Worm (Caenorhabditis elegans) whole organism, L1 larva: ENCODE results near the gene grl-5.
A peak's percentile ranks its signal among the peaks of the same experiment; 100 is the strongest.

Experiments
- C04F5.9 ChIP-seq: sonication (generic microtip); optimal IDR thresholded peaks from 2 replicates; lab custom pipeline; 2016; ENCODE audit warnings: missing genetic modification characterization, missing compliant biosample characterization
- C16A3.4 ChIP-seq: fragments of 150-350 bp; optimal IDR thresholded peaks from 2 replicates; lab custom pipeline; 2014; ENCODE audit warnings: missing biosample characterization, missing genetic modification characterization
- C34B4.2 ChIP-seq: sonication (generic microtip); optimal IDR thresholded peaks from 2 replicates; lab custom pipeline; 2017; ENCODE audit warnings: mild to moderate bottlenecking, missing genetic modification characterization, missing compliant biosample characterization
- aha-1 ChIP-seq: fragments of 150-350 bp; optimal IDR thresholded peaks from 2 replicates; lab custom pipeline; 2014; ENCODE audit warnings: missing biosample characterization, missing genetic modification characterization
- alr-1 ChIP-seq: fragments of 200-800 bp; sonication (Bioruptor generic); optimal IDR thresholded peaks from 2 replicates; lab custom pipeline; 2018; ENCODE audit warnings: borderline replicate concordance, mild to moderate bottlenecking, missing genetic modification characterization, missing compliant biosample characterization
- ama-1 ChIP-seq: fragments of 150-350 bp; optimal IDR thresholded peaks from 2 replicates; lab custom pipeline; 2014
- ceh-63 ChIP-seq: fragments of 200-800 bp; sonication (Bioruptor generic); optimal IDR thresholded peaks from 2 replicates; lab custom pipeline; 2018; ENCODE audit warnings: mild to moderate bottlenecking, missing genetic modification characterization, missing compliant biosample characterization
- ceh-8 ChIP-seq: fragments of 200-800 bp; sonication (Bioruptor generic); optimal IDR thresholded peaks from 2 replicates; lab custom pipeline; 2018; ENCODE audit warnings: mild to moderate bottlenecking, missing genetic modification characterization, moderate library complexity, missing compliant biosample characterization
- ceh-90 ChIP-seq: sonication (generic microtip); optimal IDR thresholded peaks from 2 replicates; lab custom pipeline; 2016; ENCODE audit warnings: missing genetic modification characterization, missing compliant biosample characterization
- ces-1 ChIP-seq: fragments of 150-350 bp; optimal IDR thresholded peaks from 2 replicates; lab custom pipeline; 2014; ENCODE audit warnings: missing biosample characterization, missing genetic modification reagents, missing genetic modification characterization
- efl-1 ChIP-seq, 4 experiments: fragments of 150-350 bp; optimal IDR thresholded peaks in 3 of 4; peaks in 1 of 4; 1 replicate in 1 of 4; 2 replicates in 3 of 4; lab custom pipeline; 2014; ENCODE audit warnings: missing biosample characterization in 2 of 4, missing genetic modification characterization in 2 of 4, missing genetic modification reagents in 2 of 4
- egl-13 ChIP-seq: sonication (generic microtip); optimal IDR thresholded peaks from 2 replicates; lab custom pipeline; 2016; ENCODE audit warnings: missing genotype, missing genetic modification reagents, missing genetic modification characterization, missing compliant biosample characterization
- egl-27 ChIP-seq, 2 experiments: fragments of 150-350 bp in 1 of 2; sonication (generic microtip); optimal IDR thresholded peaks; 3 replicates each; lab custom pipeline; 2017 to 2018; ENCODE audit warnings: missing biosample characterization in 2 of 2, missing genetic modification characterization in 2 of 2, missing genetic modification reagents in 2 of 2
- elt-3 ChIP-seq, 6 experiments: fragments of 150-350 bp in 1 of 6; sonication (generic microtip); optimal IDR thresholded peaks; 2 replicates each; lab custom pipeline; 2017 to 2018; ENCODE audit warnings: missing biosample characterization in 6 of 6, missing genetic modification characterization in 6 of 6, inconsistent platforms in 1 of 6
- fos-1 ChIP-seq: fragments of 150-350 bp; optimal IDR thresholded peaks from 2 replicates; lab custom pipeline; 2014; ENCODE audit warnings: missing biosample characterization, missing genetic modification characterization
- hlh-17 ChIP-seq: fragments of 200-800 bp; sonication (Bioruptor generic); optimal IDR thresholded peaks from 2 replicates; lab custom pipeline; 2018; ENCODE audit warnings: missing genetic modification characterization, mild to moderate bottlenecking, missing compliant biosample characterization, moderate library complexity, borderline replicate concordance
- hlh-4 ChIP-seq: sonication (generic microtip); optimal IDR thresholded peaks from 2 replicates; lab custom pipeline; 2016; ENCODE audit warnings: mild to moderate bottlenecking, missing genetic modification characterization, missing compliant biosample characterization
- hpl-2 ChIP-seq: fragments of 150-350 bp; optimal IDR thresholded peaks from 2 replicates; lab custom pipeline; 2014; ENCODE audit warnings: missing biosample characterization, missing genetic modification reagents, missing genetic modification characterization
- irx-1 ChIP-seq: sonication (generic microtip); optimal IDR thresholded peaks from 2 replicates; lab custom pipeline; 2016; ENCODE audit warnings: missing genetic modification characterization, missing compliant biosample characterization
- lin-14 ChIP-seq: fragments of 200-800 bp; sonication (Bioruptor generic); optimal IDR thresholded peaks from 2 replicates; lab custom pipeline; 2018; ENCODE audit warnings: mild to moderate bottlenecking, missing genetic modification characterization, moderate library complexity, missing compliant biosample characterization
- lin-15B ChIP-seq: fragments of 150-350 bp; sonication (generic microtip); optimal IDR thresholded peaks from 3 replicates; lab custom pipeline; 2014; ENCODE audit warnings: missing biosample characterization, missing genetic modification characterization
- lin-39 ChIP-seq: fragments of 150-350 bp; optimal IDR thresholded peaks from 2 replicates; lab custom pipeline; 2014; ENCODE audit warnings: missing biosample characterization, missing genetic modification reagents, missing genetic modification characterization
- lir-3 ChIP-seq: sonication (generic microtip); optimal IDR thresholded peaks from 2 replicates; lab custom pipeline; 2016; ENCODE audit warnings: mild to moderate bottlenecking, missing genetic modification characterization, moderate library complexity, missing compliant biosample characterization; ENCODE audit not compliant: poor library complexity
- lsy-2 ChIP-seq, 2 experiments: fragments of 150-350 bp; optimal IDR thresholded peaks; 2 replicates each; lab custom pipeline; 2014; ENCODE audit warnings: missing biosample characterization in 2 of 2, missing genetic modification characterization in 2 of 2
- mab-9 ChIP-seq: fragments of 200-800 bp; sonication (Bioruptor generic); IDR thresholded peaks from 2 replicates; pipeline ENCODE4 v1.3.6; 2022; ENCODE audit warnings: missing genetic modification reagents, missing genetic modification characterization, missing compliant biosample characterization
- mdl-1 ChIP-seq, 2 experiments: fragments of 150-350 bp; optimal IDR thresholded peaks; 2 replicates each; lab custom pipeline; 2014 to 2017; ENCODE audit warnings: missing biosample characterization in 2 of 2, missing genetic modification characterization in 2 of 2, inconsistent platforms in 1 of 2
- mef-2 ChIP-seq: fragments of 150-350 bp; optimal IDR thresholded peaks from 2 replicates; lab custom pipeline; 2014; ENCODE audit warnings: missing biosample characterization, missing genetic modification characterization
- nhr-11 ChIP-seq: fragments of 150-350 bp; optimal IDR thresholded peaks from 2 replicates; lab custom pipeline; 2014; ENCODE audit warnings: missing biosample characterization, missing genetic modification characterization
- nhr-12 ChIP-seq: sonication (generic microtip); optimal IDR thresholded peaks from 2 replicates; lab custom pipeline; 2017; ENCODE audit warnings: missing biosample characterization, missing genetic modification characterization
- nhr-237 ChIP-seq: fragments of 150-350 bp; optimal IDR thresholded peaks from 2 replicates; lab custom pipeline; 2014; ENCODE audit warnings: missing biosample characterization, missing genetic modification characterization
- nhr-28 ChIP-seq: fragments of 150-350 bp; optimal IDR thresholded peaks from 2 replicates; lab custom pipeline; 2014; ENCODE audit warnings: missing biosample characterization, missing genetic modification characterization
- nhr-47 ChIP-seq: sonication (generic microtip); optimal IDR thresholded peaks from 2 replicates; lab custom pipeline; 2016; ENCODE audit warnings: mild to moderate bottlenecking, missing genetic modification characterization, moderate library complexity, missing compliant biosample characterization
- nhr-76 ChIP-seq: sonication (generic microtip); optimal IDR thresholded peaks from 2 replicates; lab custom pipeline; 2017; ENCODE audit warnings: missing biosample characterization, missing genetic modification characterization
- nhr-77 ChIP-seq: fragments of 150-350 bp; optimal IDR thresholded peaks from 2 replicates; lab custom pipeline; 2014; ENCODE audit warnings: missing biosample characterization, missing genetic modification characterization
- nhr-84 ChIP-seq: sonication (generic microtip); optimal IDR thresholded peaks from 2 replicates; lab custom pipeline; 2017; ENCODE audit warnings: missing biosample characterization, missing genetic modification characterization
- nhr-85 ChIP-seq: sonication (generic microtip); peaks from one replicate; lab custom pipeline; 2016; ENCODE audit warnings: missing genetic modification characterization, inconsistent platforms, missing compliant biosample characterization
- nhr-90 ChIP-seq: sonication (generic microtip); optimal IDR thresholded peaks from 2 replicates; lab custom pipeline; 2016; ENCODE audit warnings: mild to moderate bottlenecking, missing genetic modification characterization, missing compliant biosample characterization; ENCODE audit not compliant: poor library complexity
- pag-3 ChIP-seq: sonication (generic microtip); optimal IDR thresholded peaks from 2 replicates; lab custom pipeline; 2017; ENCODE audit warnings: missing genetic modification characterization, mild to moderate bottlenecking, missing compliant biosample characterization, antibody characterized with exemption, borderline replicate concordance; ENCODE audit not compliant: insufficient read depth
- pax-3 ChIP-seq: fragments of 200-800 bp; sonication (Bioruptor generic); optimal IDR thresholded peaks from 2 replicates; lab custom pipeline; 2018; ENCODE audit warnings: mild to moderate bottlenecking, missing genetic modification characterization, moderate library complexity, missing compliant biosample characterization
- rnt-1 ChIP-seq: sonication (generic microtip); optimal IDR thresholded peaks from 2 replicates; lab custom pipeline; 2016; ENCODE audit warnings: mild to moderate bottlenecking, missing genetic modification characterization, moderate library complexity, missing compliant biosample characterization
- skn-1 ChIP-seq: fragments of 150-350 bp; optimal IDR thresholded peaks from 2 replicates; lab custom pipeline; 2014; ENCODE audit warnings: missing biosample characterization, missing genetic modification characterization
- snpc-4 ChIP-seq: fragments of 150-350 bp; optimal IDR thresholded peaks from 2 replicates; lab custom pipeline; 2014; ENCODE audit warnings: missing biosample characterization, missing genetic modification characterization
- snu-23 ChIP-seq: sonication (generic microtip); optimal IDR thresholded peaks from 2 replicates; lab custom pipeline; 2016; ENCODE audit warnings: missing genetic modification characterization, missing compliant biosample characterization
- sptf-1 ChIP-seq: fragments of 150-350 bp; optimal IDR thresholded peaks from 2 replicates; lab custom pipeline; 2014; ENCODE audit warnings: missing biosample characterization, missing genetic modification characterization
- swsn-7 ChIP-seq: sonication (generic microtip); optimal IDR thresholded peaks from 2 replicates; lab custom pipeline; 2016; ENCODE audit warnings: missing genetic modification characterization, missing compliant biosample characterization
- tbx-2 ChIP-seq: sonication (generic microtip); optimal IDR thresholded peaks from 2 replicates; lab custom pipeline; 2016; ENCODE audit warnings: missing genetic modification characterization, missing compliant biosample characterization
- tlp-1 ChIP-seq: fragments of 150-350 bp; optimal IDR thresholded peaks from 2 replicates; lab custom pipeline; 2014; ENCODE audit warnings: missing biosample characterization, missing genetic modification characterization
- unc-30 ChIP-seq: sonication (generic microtip); optimal IDR thresholded peaks from 2 replicates; lab custom pipeline; 2017; ENCODE audit warnings: missing biosample characterization, missing genetic modification characterization
- unc-62 ChIP-seq: fragments of 150-350 bp; optimal IDR thresholded peaks from 2 replicates; lab custom pipeline; 2014; ENCODE audit warnings: missing biosample characterization, missing genetic modification reagents, missing genetic modification characterization
- unc-98 ChIP-seq: fragments of 200-800 bp; sonication (Bioruptor generic); IDR thresholded peaks from 2 replicates; pipeline ENCODE4 v1.3.6; 2022; ENCODE audit warnings: missing genetic modification characterization, missing compliant biosample characterization
- zag-1 ChIP-seq: fragments of 150-350 bp; optimal IDR thresholded peaks from 2 replicates; lab custom pipeline; 2014; ENCODE audit warnings: missing biosample characterization, missing genetic modification characterization
- zip-4 ChIP-seq: fragments of 200-800 bp; sonication (Bioruptor generic); optimal IDR thresholded peaks from 2 replicates; lab custom pipeline; 2018; ENCODE audit warnings: mild to moderate bottlenecking, missing genetic modification characterization, moderate library complexity, missing compliant biosample characterization

Gene grl-5

DNA sequence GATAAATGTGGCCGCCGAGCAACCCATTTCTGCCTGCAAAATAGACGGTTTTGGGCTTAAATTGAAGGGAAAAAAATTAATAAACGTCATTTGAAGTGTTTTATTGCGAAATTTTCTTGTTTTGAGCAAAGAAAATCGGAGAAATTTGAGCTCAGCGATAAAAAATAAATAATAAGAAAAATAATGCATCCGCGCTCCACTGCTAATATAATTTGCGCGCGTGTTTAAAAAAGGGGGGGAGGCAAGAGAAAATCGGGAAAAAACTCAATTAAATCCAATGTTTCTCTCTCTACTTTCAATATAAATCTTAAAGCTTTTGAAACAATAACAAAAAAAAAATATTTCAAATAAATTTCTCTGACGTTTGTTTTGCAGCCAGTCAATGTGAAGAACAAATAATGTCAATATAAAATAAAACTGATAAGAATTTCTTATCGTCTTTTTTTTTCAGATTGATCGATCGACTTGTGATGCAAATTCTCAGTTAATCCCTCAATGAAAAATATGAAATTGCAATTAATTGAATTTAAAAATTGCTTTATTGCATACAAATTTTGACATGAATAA is 36.1 kb upstream of the grl-5 start, which contains the start of gene rft-2 (continued):
- TF ChIP-seq zip-4 (GFP tag; lab: Kevin White, UChicago), result no peak
- no peak for TF ChIP-seq nhr-28 (tag; lab: Kevin White, UChicago)
- TF ChIP-seq unc-98 (GFP tag; lab: Robert Waterston, UW), result no peak
- TF ChIP-seq sptf-1, result no peak
- peak; percentile 81 for TF ChIP-seq nhr-47 (tag; lab: Kevin White, UChicago)
- peak; percentile 51 for TF ChIP-seq skn-1
- TF ChIP-seq mdl-1 (tag; optimal IDR thresholded peaks at IDR 0.05; lab: Kevin White, UChicago), result peak in 1 of 2 experiments; percentile 22
- no peak for TF ChIP-seq unc-30 (tag; lab: Kevin White, UChicago)
- no peak for TF ChIP-seq alr-1
- peak; percentile 58 for TF ChIP-seq nhr-90 (tag; lab: Kevin White, UChicago)
- no peak for TF ChIP-seq pag-3
- TF ChIP-seq ama-1 (lab: Kevin White, UChicago), result no peak
- no peak for TF ChIP-seq ces-1
- no peak for TF ChIP-seq nhr-76 (tag; lab: Kevin White, UChicago)
- TF ChIP-seq unc-62 (GFP tag; lab: Kevin White, UChicago), result no peak
- TF ChIP-seq nhr-85 (tag; lab: Kevin White, UChicago), result peak; percentile 80
- TF ChIP-seq ceh-90, result no peak
- TF ChIP-seq hlh-17 (GFP tag; lab: Kevin White, UChicago), result no peak
- peak; percentile 53 for TF ChIP-seq rnt-1 (tag; lab: Kevin White, UChicago)
- no peak for TF ChIP-seq mef-2 (tag; lab: Kevin White, UChicago)
- TF ChIP-seq nhr-77, result peak; percentile 35
- TF ChIP-seq fos-1, result peak; percentile 16
- peak; percentile 50 for TF ChIP-seq tbx-2 (tag; lab: Kevin White, UChicago)
- TF ChIP-seq egl-27 (tag; optimal IDR thresholded peaks at IDR 0.05; lab: Kevin White, UChicago), result no peak
- peak; percentile 39 for TF ChIP-seq C16A3.4
- TF ChIP-seq hlh-4 (tag; lab: Kevin White, UChicago), result no peak
- peak; percentile 71 to 80 for TF ChIP-seq lsy-2 (tag; optimal IDR thresholded peaks at IDR 0.05; lab: Kevin White, UChicago)
- TF ChIP-seq efl-1 (optimal IDR thresholded peaks at IDR 0.05; lab: Kevin White, UChicago), result peak; percentile 92 to 96
- peak; percentile 96 to 99 for TF ChIP-seq efl-1 (GFP tag; optimal IDR thresholded peaks at IDR 0.05 in 1 of 2; lab: Kevin White, UChicago)
- peak; percentile 60 for TF ChIP-seq swsn-7
- no peak for TF ChIP-seq aha-1 (tag; lab: Kevin White, UChicago)
- TF ChIP-seq mab-9 (GFP tag; lab: Robert Waterston, UW), result no peak
- no peak for TF ChIP-seq lin-39 (tag; lab: Kevin White, UChicago)
- peak; percentile 23 for TF ChIP-seq C04F5.9 (tag; lab: Kevin White, UChicago)
- TF ChIP-seq lin-15B (tag; lab: Kevin White, UChicago), result peak; percentile 1
- TF ChIP-seq egl-13, result peak; percentile 24
- TF ChIP-seq nhr-237 (tag; lab: Kevin White, UChicago), result no peak
- TF ChIP-seq nhr-11 (tag; lab: Kevin White, UChicago), result peak; percentile 14
- TF ChIP-seq hpl-2 (GFP tag; lab: Kevin White, UChicago), result no peak
- peak; percentile 58 for TF ChIP-seq irx-1 (tag; lab: Kevin White, UChicago)
- peak; percentile 44 for TF ChIP-seq snpc-4
- TF ChIP-seq nhr-12 (tag; lab: Kevin White, UChicago), result no peak
- TF ChIP-seq tlp-1 (tag; lab: Kevin White, UChicago), result no peak
- no peak for TF ChIP-seq zag-1 (tag; lab: Kevin White, UChicago)
- peak; percentile 61 for TF ChIP-seq lin-14 (GFP tag; lab: Kevin White, UChicago)
- no peak for TF ChIP-seq C34B4.2 (tag; lab: Kevin White, UChicago)
- no peak for TF ChIP-seq pax-3
- no peak for TF ChIP-seq ceh-8 (GFP tag; lab: Kevin White, UChicago)
- TF ChIP-seq nhr-84, result no peak
- TF ChIP-seq snu-23 (GFP tag; lab: Kevin White, UChicago), result peak; percentile 69
- peak in 1 of 6 experiments; percentile 11 for TF ChIP-seq elt-3 (tag; optimal IDR thresholded peaks at IDR 0.05; lab: Kevin White, UChicago)
- TF ChIP-seq ceh-63 (GFP tag; lab: Kevin White, UChicago), result no peak
- TF ChIP-seq lir-3 (tag; lab: Kevin White, UChicago), result no peak
